Fruit fly (Drosophila melanogaster): ENCODE results near the gene spel1.

The spel1 gene

DNA sequence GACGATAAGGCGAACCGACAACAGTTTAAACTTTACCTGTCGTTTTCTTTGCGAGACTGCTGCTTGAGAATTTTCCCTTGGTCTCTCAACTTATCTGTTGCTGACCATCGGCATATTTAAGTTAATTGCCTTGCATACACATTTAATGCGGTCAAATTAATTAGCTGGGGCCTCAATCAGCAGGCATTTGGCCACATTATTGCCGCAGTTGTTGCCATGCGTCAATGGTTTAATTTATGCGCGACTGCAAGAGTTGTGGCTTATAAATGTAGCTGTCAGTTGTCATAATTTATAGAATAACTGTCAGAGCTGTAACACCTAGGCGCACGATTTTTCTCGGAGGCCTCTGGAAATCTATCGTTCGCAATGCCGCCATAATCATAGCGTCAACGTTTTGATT, 12.2 kb downstream of the spel1 start:
- TF ChIP-seq CG33017 (tag; optimal IDR thresholded peaks at IDR 0.05): no peak
- TF ChIP-seq CG14711 (tag; optimal IDR thresholded peaks at IDR 0.05): no peak
- TF ChIP-seq CG11617 (GFP tag; optimal IDR thresholded peaks at IDR 0.05): no peak
- no peak for TF ChIP-seq cic (GFP tag; optimal IDR thresholded peaks at IDR 0.05)
- TF ChIP-seq CG7045 (GFP tag; optimal IDR thresholded peaks at IDR 0.05): no peak
- no peak for TF ChIP-seq cnc (optimal IDR thresholded peaks at IDR 0.05)
- no peak for TF ChIP-seq Clk (GFP tag; optimal IDR thresholded peaks at IDR 0.05)

DNA sequence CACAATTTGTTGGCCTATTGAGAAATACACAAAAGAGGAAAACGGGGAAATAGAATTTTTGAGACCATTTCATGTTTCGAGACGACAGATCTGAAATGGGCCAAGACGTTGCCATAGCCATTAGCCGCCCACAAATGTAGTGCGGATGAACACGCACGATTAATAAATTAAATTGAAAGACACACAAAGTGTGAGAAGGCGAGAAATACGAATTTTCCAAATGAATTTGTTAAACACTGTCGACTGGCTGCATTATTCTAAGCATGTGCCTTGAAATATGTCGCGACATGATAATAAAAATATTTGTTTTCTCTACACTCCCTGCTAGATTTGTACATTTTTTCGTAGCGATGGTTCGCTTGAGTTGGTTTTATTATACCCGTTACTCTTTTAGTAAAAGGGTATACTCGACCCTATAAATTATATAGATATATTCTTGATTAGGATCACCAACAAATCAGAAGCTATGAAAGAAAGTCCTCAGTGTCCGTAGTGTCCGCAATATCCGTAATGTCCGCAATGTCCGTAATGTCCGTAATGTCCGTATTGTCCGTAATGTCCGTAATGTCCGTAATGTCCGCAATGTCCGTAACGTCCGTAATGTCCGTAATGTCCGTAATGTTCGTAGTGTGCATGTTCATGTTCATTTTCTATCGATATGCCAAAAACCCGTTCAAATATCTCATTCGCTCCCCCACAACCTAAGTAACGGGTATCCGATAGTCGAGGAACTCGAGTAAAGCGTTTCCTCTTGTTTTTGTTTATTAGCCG, 14.8 kb downstream of the spel1 start:
- TF ChIP-seq cnc (optimal IDR thresholded peaks at IDR 0.05) (no peak), cic (GFP tag; optimal IDR thresholded peaks at IDR 0.05) (no peak), CG7101 (tag; optimal IDR thresholded peaks at IDR 0.05) (no peak), Hr96 (GFP tag; optimal IDR thresholded peaks at IDR 0.05) (no peak), toe (GFP tag; optimal IDR thresholded peaks at IDR 0.05) (no peak), bab1 (GFP tag; optimal IDR thresholded peaks at IDR 0.05) (no peak), CG14711 (tag; optimal IDR thresholded peaks at IDR 0.05) (no peak), CG11617 (GFP tag; optimal IDR thresholded peaks at IDR 0.05) (no peak), pad (GFP tag; optimal IDR thresholded peaks at IDR 0.05) (no peak), Clk (GFP tag; optimal IDR thresholded peaks at IDR 0.05) (no peak), ovo (GFP tag; optimal IDR thresholded peaks at IDR 0.05) (no peak), Crg-1 (GFP tag; optimal IDR thresholded peaks at IDR 0.05) (no peak), CG33017 (tag; optimal IDR thresholded peaks at IDR 0.05) (no peak), CG5204 (GFP tag; optimal IDR thresholded peaks at IDR 0.05) (no peak), CG12768 (GFP tag; optimal IDR thresholded peaks at IDR 0.05) (no peak), kay (GFP tag; ENCODE audit: borderline replicate concordance) (no peak), CG1620 (GFP tag; optimal IDR thresholded peaks at IDR 0.05) (no peak), CG7045 (GFP tag; optimal IDR thresholded peaks at IDR 0.05) (no peak), Mnt (GFP tag; optimal IDR thresholded peaks at IDR 0.05) (no peak)

DNA sequence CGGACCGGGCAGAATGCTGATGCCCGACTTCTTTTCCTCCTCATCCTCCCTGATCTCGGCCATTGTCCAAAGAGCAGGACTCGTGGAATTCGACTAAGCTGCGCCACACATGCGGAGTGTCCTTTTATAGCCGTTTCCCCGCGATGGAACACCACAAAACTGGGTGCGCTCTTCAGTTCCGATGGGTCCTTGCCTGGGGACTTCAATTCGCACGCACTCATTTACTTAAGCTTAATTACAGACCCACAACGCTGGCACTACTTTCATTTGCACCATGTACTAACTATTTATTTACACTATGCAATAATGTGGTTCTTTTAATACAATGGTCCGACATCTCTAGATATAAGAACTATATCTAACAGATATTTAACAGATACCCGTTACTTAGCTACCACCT, 19.2 kb downstream of the spel1 start, which contains the start of gene ppk:
ppk (minus strand) TSS at position 101 of the 400 bp plus-strand sequence.
- no peak for TF ChIP-seq CG11617 (GFP tag; optimal IDR thresholded peaks at IDR 0.05)
- no peak for TF ChIP-seq ovo (GFP tag; optimal IDR thresholded peaks at IDR 0.05)
- TF ChIP-seq Hr96 (GFP tag; optimal IDR thresholded peaks at IDR 0.05): no peak
- TF ChIP-seq CG14711 (tag; optimal IDR thresholded peaks at IDR 0.05): no peak
- no peak for TF ChIP-seq bab1 (GFP tag; optimal IDR thresholded peaks at IDR 0.05)
- TF ChIP-seq CG7101 (tag; optimal IDR thresholded peaks at IDR 0.05): no peak
- no peak for TF ChIP-seq cic (GFP tag; optimal IDR thresholded peaks at IDR 0.05)

DNA sequence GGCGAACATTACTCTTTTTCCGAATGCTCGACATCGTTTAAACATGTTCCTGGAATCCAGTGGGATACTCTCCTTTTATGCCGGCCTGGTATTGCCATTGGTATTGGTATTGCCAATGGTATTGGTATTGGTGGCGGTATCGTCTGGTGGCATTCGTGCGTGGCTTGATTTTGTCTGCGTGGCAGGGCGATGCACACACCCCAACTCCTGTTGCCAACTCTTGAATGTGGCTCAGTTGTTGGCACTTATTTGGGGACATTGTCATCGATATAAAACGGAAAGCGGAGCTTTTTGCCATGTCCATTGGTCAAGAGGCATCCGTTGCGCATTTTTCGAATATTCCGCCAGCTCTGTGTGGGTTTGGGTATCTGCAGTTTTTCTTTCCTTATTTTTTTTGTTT, 20.0 kb downstream of the spel1 start:
- no peak for TF ChIP-seq Hr96 (GFP tag; optimal IDR thresholded peaks at IDR 0.05)
- TF ChIP-seq Mnt (GFP tag; optimal IDR thresholded peaks at IDR 0.05): no peak
- TF ChIP-seq toe (GFP tag; optimal IDR thresholded peaks at IDR 0.05): no peak
- TF ChIP-seq kay (GFP tag; ENCODE audit: borderline replicate concordance): no peak
- no peak for TF ChIP-seq CG1620 (GFP tag; optimal IDR thresholded peaks at IDR 0.05)
- TF ChIP-seq Crg-1 (GFP tag; optimal IDR thresholded peaks at IDR 0.05): no peak

DNA sequence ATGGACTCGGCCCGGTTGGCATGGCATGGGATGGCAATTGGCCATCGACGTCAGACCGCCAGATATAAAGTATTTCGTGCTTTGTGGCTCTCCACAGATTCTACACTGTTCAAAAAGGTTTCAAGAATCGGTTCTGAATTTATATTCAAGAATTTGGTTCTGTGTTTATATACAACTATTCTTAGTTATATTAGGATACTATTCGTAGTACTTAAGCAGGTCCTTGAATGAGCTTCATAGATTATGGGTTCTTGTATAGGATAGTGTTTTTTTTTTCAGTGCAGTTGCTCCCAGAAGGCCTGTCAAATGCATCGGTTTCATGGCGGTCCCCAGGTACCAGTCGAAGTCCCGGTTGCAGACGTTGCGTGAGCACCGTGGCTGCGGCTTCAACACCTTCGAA, 24.7 kb downstream of the spel1 start:
- TF ChIP-seq Crg-1 (GFP tag; optimal IDR thresholded peaks at IDR 0.05) (no peak), CG7045 (GFP tag; optimal IDR thresholded peaks at IDR 0.05) (no peak), cnc (optimal IDR thresholded peaks at IDR 0.05) (no peak), Clk (GFP tag; optimal IDR thresholded peaks at IDR 0.05) (no peak), CG12768 (GFP tag; optimal IDR thresholded peaks at IDR 0.05) (no peak), toe (GFP tag; optimal IDR thresholded peaks at IDR 0.05) (no peak), CG7101 (tag; optimal IDR thresholded peaks at IDR 0.05) (no peak), tj (GFP tag; optimal IDR thresholded peaks at IDR 0.05) (no peak), CG1620 (GFP tag; optimal IDR thresholded peaks at IDR 0.05) (no peak), CG5204 (GFP tag; optimal IDR thresholded peaks at IDR 0.05) (no peak)

- TF ChIP-seq pad (GFP tag; optimal IDR thresholded peaks at IDR 0.05) (no peak), CG1620 (GFP tag; optimal IDR thresholded peaks at IDR 0.05) (no peak), CG11617 (GFP tag; optimal IDR thresholded peaks at IDR 0.05) (no peak), bab1 (GFP tag; optimal IDR thresholded peaks at IDR 0.05) (no peak), CG7101 (tag; optimal IDR thresholded peaks at IDR 0.05) (no peak), CG7045 (GFP tag; optimal IDR thresholded peaks at IDR 0.05) (no peak), tj (GFP tag; optimal IDR thresholded peaks at IDR 0.05) (no peak), Hr96 (GFP tag; optimal IDR thresholded peaks at IDR 0.05) (no peak), toe (GFP tag; optimal IDR thresholded peaks at IDR 0.05) (no peak), cic (GFP tag; optimal IDR thresholded peaks at IDR 0.05) (no peak)
These were observed 26.6 kb downstream of the spel1 start for dm6 chr2L:14388448-14388847.

dm6 chr2L:14393527-14393926, 31.7 kb downstream of the spel1 start:
- TF ChIP-seq kay (GFP tag; ENCODE audit: borderline replicate concordance) (peak; percentile 62), Clk (GFP tag; optimal IDR thresholded peaks at IDR 0.05) (no peak)

All from whole organism, adult.